Fruit fly (Drosophila melanogaster) Kc167 (cell line): ENCODE results near the gene Mer.

Experiments
- Myc ChIP-seq: fragments of >200 bp; optimal IDR thresholded peaks from 2 replicates; lab custom pipeline; 2017; ENCODE audit warnings: missing external identifiers
- Sin3A ChIP-seq: fragments of >200 bp; optimal IDR thresholded peaks from 2 replicates; lab custom pipeline; 2018; ENCODE audit warnings: missing external identifiers
- h ChIP-seq: fragments of >200 bp; optimal IDR thresholded peaks from 3 replicates; lab custom pipeline; 2018; ENCODE audit warnings: missing external identifiers
- insv ChIP-seq: fragments of >200 bp; optimal IDR thresholded peaks from 3 replicates; lab custom pipeline; 2018; ENCODE audit warnings: missing external identifiers
- psq ChIP-seq: fragments of >200 bp; optimal IDR thresholded peaks from 2 replicates; lab custom pipeline; 2017; ENCODE audit warnings: missing external identifiers
- ttk ChIP-seq: sonication (Bioruptor generic); optimal IDR thresholded peaks from 2 replicates; lab custom pipeline; 2017; ENCODE audit warnings: missing external identifiers

DNA sequence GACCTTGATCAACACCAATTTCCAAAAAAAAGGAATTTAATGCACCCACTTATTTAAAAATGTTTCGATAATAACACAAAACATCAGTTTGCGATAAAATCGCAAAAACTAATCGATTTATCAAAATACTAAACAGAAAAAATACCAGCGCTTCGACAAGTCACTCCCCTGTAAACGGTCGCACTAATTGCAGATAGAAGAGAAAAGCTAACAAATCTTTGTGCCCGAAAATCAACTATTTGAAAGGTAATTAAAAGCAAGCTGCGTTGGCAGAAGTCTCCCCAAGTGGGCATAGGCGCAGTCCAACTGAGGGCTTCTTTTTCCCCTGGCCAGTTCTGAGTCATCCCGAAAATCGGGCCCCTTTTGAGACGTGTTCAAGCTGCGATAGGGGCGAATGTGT is 37.5 kb upstream of the Mer start, which contains the start of gene AP-1-2beta:
- TF ChIP-seq Myc (lab: Kevin White, UChicago) (no peak), psq (lab: Kevin White, UChicago) (no peak), insv (lab: Kevin White, UChicago) (no peak), Sin3A (no peak), ttk (lab: Kevin White, UChicago) (no peak), h (lab: Kevin White, UChicago) (no peak)
